Fruit fly (Drosophila melanogaster): Measurements from ENCODE around the gene CG15024.

DNA sequence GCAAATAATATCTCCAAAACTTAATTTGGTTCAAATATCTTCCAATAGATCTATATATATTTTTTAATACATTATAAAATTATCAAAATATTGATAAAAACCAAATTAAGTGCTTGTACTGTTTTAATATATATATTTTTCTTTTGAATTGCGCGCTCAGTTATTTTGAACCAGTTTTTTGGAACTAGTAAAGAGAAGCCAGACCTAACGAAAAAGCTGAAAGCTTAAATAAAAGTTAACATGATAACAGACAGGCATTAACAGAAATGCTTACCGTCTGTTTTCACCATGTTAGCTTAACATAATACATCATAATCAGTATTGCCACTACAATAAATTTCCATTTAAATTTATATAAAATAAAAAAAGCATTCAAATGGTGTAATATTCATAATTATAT, 46.7 kb upstream of the CG15024 start:
- TF ChIP-seq EcR (GFP tag; optimal IDR thresholded peaks at IDR 0.05) (no peak), usp (GFP tag; optimal IDR thresholded peaks at IDR 0.05) (no peak), CG8478 (optimal IDR thresholded peaks at IDR 0.05) (no peak), psq (optimal IDR thresholded peaks at IDR 0.05) (no peak), pan (optimal IDR thresholded peaks at IDR 0.05) (no peak), Dll (optimal IDR thresholded peaks at IDR 0.05) (no peak)

Data from whole organism.